Worm (Caenorhabditis elegans): ENCODE results near the gene mcm-3.
A peak's percentile ranks its signal among the peaks of the same experiment; 100 is the strongest.

mcm-3 gene

DNA sequence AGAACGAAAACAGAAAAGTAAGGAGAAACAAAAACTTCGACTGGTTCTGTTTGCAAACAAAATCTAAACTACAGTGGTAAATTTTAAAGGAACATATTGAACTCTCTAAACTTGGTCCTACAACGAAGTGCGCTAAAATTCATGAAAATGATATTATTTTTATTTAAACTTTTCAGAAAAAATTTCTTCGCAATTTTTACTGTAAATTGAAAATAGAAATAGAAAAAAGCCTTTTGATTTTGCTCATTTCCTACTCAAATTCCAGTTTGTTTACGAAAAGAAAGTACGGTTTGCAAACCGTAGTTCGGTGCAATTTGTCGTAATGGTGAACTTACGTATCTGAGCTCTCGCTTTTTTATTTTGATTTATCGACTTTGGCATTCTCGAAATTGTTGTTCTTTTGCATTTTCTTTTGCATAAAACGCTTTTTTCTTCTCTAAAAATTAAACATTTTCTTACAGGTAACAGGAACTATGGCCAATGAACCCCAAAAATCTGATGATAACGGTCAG is 6.5 kb upstream of the mcm-3 start, which contains the start of gene otub-1 (continued):
- TF ChIP-seq madf-5 (GFP tag; IDR thresholded peaks at IDR 0.05), result no peak
- TF ChIP-seq daf-12 (tag; optimal IDR thresholded peaks at IDR 0.05), result no peak
- TF ChIP-seq nhr-28 (tag; optimal IDR thresholded peaks at IDR 0.05), result no peak
- TF ChIP-seq unc-62 (GFP tag; optimal IDR thresholded peaks at IDR 0.05 in 1 of 2), result peak in 1 of 2 experiments; percentile 47
- no peak for TF ChIP-seq unc-62 (tag; optimal IDR thresholded peaks at IDR 0.05)
- no peak for TF ChIP-seq spr-1 (tag; optimal IDR thresholded peaks at IDR 0.05)
- TF ChIP-seq aly-2 (tag; optimal IDR thresholded peaks at IDR 0.05), result no peak
- peak; percentile 75 for TF ChIP-seq unc-130 (GFP tag; optimal IDR thresholded peaks at IDR 0.05)

ce11 chrV:15065068-15065744 is 5.8 kb upstream of the mcm-3 start, which contains the start of gene C25D7.9:
C25D7.9 (plus strand) TSS chrV:15065135.
- TF ChIP-seq hlh-30 (tag; optimal IDR thresholded peaks at IDR 0.05; ENCODE audit: insufficient read depth) (no peak), snpc-4 (tag; optimal IDR thresholded peaks at IDR 0.05) (no peak), ceh-28 (tag; optimal IDR thresholded peaks at IDR 0.05) (no peak), spr-1 (tag; optimal IDR thresholded peaks at IDR 0.05) (no peak), gei-8 (GFP tag; optimal IDR thresholded peaks at IDR 0.05) (no peak), ceh-20 (GFP tag; IDR thresholded peaks at IDR 0.05) (no peak), hlh-11 (tag; optimal IDR thresholded peaks at IDR 0.05) (peak; percentile 56), egl-27 (tag; optimal IDR thresholded peaks at IDR 0.05) (no peak), Y75B8A.6 (GFP tag; IDR thresholded peaks at IDR 0.05) (no peak), ZK337.2 (GFP tag; IDR thresholded peaks at IDR 0.05) (no peak), zip-2 (tag; optimal IDR thresholded peaks at IDR 0.05) (no peak), lin-38 (GFP tag; IDR thresholded peaks at IDR 0.05) (0 out of 2 replicates have a peak, but pooled peaks have one; percentile 7), hif-1 (tag; optimal IDR thresholded peaks at IDR 0.05) (peak in 1 of 2 experiments; percentile 21), madf-5 (GFP tag; IDR thresholded peaks at IDR 0.05) (no peak), daf-19 (GFP tag; conservative IDR thresholded peaks at IDR 0.05) (no peak), mdl-1 (tag; optimal IDR thresholded peaks at IDR 0.05) (no peak), unc-39 (tag; optimal IDR thresholded peaks at IDR 0.05) (no peak), F10B5.3 (tag; optimal IDR thresholded peaks at IDR 0.05) (no peak), mxl-3 (GFP tag; optimal IDR thresholded peaks at IDR 0.05) (no peak), mdt-29 (GFP tag; IDR thresholded peaks at IDR 0.05) (no peak), fkh-10 (GFP tag; optimal IDR thresholded peaks at IDR 0.05) (no peak), Y105C5A.15 (GFP tag; IDR thresholded peaks at IDR 0.05) (no peak), lin-39 (tag; optimal IDR thresholded peaks at IDR 0.05) (no peak), rbr-2 (tag; optimal IDR thresholded peaks at IDR 0.05) (peak; percentile 15), nhr-77 (tag; optimal IDR thresholded peaks at IDR 0.05) (peak; percentile 16), ceh-32 (tag; optimal IDR thresholded peaks at IDR 0.05; ENCODE audit: poor library complexity) (no peak), Y5F2A.4 (GFP tag; optimal IDR thresholded peaks at IDR 0.05) (no peak), saeg-2 (GFP tag; IDR thresholded peaks at IDR 0.05) (no peak), spr-3 (GFP tag; optimal IDR thresholded peaks at IDR 0.05) (peak; percentile 38), snpc-1.2 (GFP tag; IDR thresholded peaks at IDR 0.05) (no peak), nhr-76 (tag; optimal IDR thresholded peaks at IDR 0.05) (no peak), R02D3.7 (tag; optimal IDR thresholded peaks at IDR 0.05) (no peak), F44E2.7 (GFP tag; IDR thresholded peaks at IDR 0.05) (no peak), daf-12 (tag; optimal IDR thresholded peaks at IDR 0.05) (no peak), fos-1 (tag; optimal IDR thresholded peaks at IDR 0.05) (no peak), php-3 (GFP tag; IDR thresholded peaks at IDR 0.05) (no peak), cey-2 (tag; optimal IDR thresholded peaks at IDR 0.05; ENCODE audit: borderline replicate concordance, insufficient read depth) (no peak), nhr-25 (tag; optimal IDR thresholded peaks at IDR 0.05; ENCODE audit: borderline replicate concordance, insufficient read depth) (no peak), dmd-8 (GFP tag; IDR thresholded peaks at IDR 0.05) (no peak), T26A8.4 (GFP tag; IDR thresholded peaks at IDR 0.05) (no peak; the same call in 1 of the 2 replicates), arid-1 (GFP tag; conservative IDR thresholded peaks at IDR 0.05) (no peak), daf-8 (GFP tag; IDR thresholded peaks at IDR 0.05) (no peak), ama-1 (optimal IDR thresholded peaks at IDR 0.05) (no peak)

All from whole organism, L4 larva.